Worm (Caenorhabditis elegans) whole organism, midembryonic: ENCODE data around the gene W02H5.2.

Source experiments
- flt-1 ChIP-seq: fragments of 200-800 bp; sonication (Bioruptor generic); IDR thresholded peaks from 2 replicates; pipeline ENCODE4 v1.3.6; 2022; ENCODE audit warnings: missing genetic modification characterization, missing compliant biosample characterization
- klf-2 ChIP-seq: fragments of 200-800 bp; sonication (Bioruptor generic); conservative IDR thresholded peaks from 2 replicates; pipeline ENCODE4 v1.3.6; 2022; ENCODE audit warnings: missing genetic modification reagents, missing genetic modification characterization, missing compliant biosample characterization
- med-1 ChIP-seq: sonication (generic microtip); optimal IDR thresholded peaks from 2 replicates; lab custom pipeline; 2017; ENCODE audit warnings: missing genetic modification characterization, mild to moderate bottlenecking, missing compliant biosample characterization, antibody characterized with exemption, missing genetic modification reagents; ENCODE audit not compliant: insufficient read depth
- tab-1 ChIP-seq: fragments of 200-800 bp; sonication (Bioruptor generic); IDR thresholded peaks from 2 replicates; pipeline ENCODE4 v1.3.6; 2022; ENCODE audit warnings: missing genetic modification characterization, missing compliant biosample characterization
- ztf-29 ChIP-seq: fragments of 200-800 bp; sonication (Bioruptor generic); IDR thresholded peaks from 2 replicates; pipeline ENCODE4 v1.3.6; 2022; ENCODE audit warnings: missing genetic modification reagents, missing genetic modification characterization, missing compliant biosample characterization

DNA sequence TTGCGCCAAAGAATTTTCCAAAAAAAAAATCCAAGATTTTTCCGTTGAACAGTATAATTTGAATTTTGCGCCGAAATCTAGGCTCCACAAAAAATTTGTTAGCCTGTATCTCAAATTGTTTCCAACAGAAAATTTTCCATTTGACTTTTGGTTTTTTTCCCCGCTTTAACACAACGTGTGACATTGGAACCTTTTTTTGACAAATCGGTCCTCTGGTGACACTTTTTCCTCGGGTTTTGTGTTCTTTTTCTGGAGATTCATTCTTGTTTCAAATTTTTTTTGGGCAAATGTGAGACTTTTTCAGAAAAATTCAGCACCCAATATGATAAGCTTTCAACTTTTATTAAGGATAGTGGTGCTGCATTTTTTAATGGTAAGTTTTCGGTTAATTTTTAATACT lies 30.8 kb upstream of the W02H5.2 start, which contains the start of gene acr-17:
- TF ChIP-seq flt-1 (GFP tag; lab: Robert Waterston, UW) (no peak), med-1 (GFP tag; lab: Kevin White, UChicago) (no peak), tab-1 (GFP tag; lab: Robert Waterston, UW) (no peak), klf-2 (no peak), ztf-29 (GFP tag; lab: Robert Waterston, UW) (no peak)
